Worm (Caenorhabditis elegans): ENCODE data around the gene C01G5.4.

C01G5.4 gene

ce11 chrIV:6529832-6530231 is 1.7 kb upstream of the C01G5.4 start:
- TF ChIP-seq ztf-11 (tag; optimal IDR thresholded peaks at IDR 0.05), result no peak

ce11 chrIV:6535908-6536307 is 4.4 kb downstream of the C01G5.4 start, which contains the start of gene C01G5.3:
C01G5.3 (plus strand) TSS chrIV:6536208.
- no peak for TF ChIP-seq drap-1 (GFP tag; optimal IDR thresholded peaks at IDR 0.05)
- TF ChIP-seq ham-2 (GFP tag; optimal IDR thresholded peaks at IDR 0.05), result no peak
- TF ChIP-seq zip-8 (tag; optimal IDR thresholded peaks at IDR 0.05), result no peak
- no peak for TF ChIP-seq snpc-4 (tag; optimal IDR thresholded peaks at IDR 0.05)
- no peak for TF ChIP-seq unc-39 (tag; optimal IDR thresholded peaks at IDR 0.05)
- no peak for TF ChIP-seq lin-13 (tag; optimal IDR thresholded peaks at IDR 0.05)
- TF ChIP-seq elt-3 (tag; optimal IDR thresholded peaks at IDR 0.05), result no peak
- TF ChIP-seq mep-1 (tag; optimal IDR thresholded peaks at IDR 0.05), result no peak

- TF ChIP-seq drap-1 (GFP tag; optimal IDR thresholded peaks at IDR 0.05) (no peak), blmp-1 (tag; optimal IDR thresholded peaks at IDR 0.05) (no peak), lin-13 (tag; optimal IDR thresholded peaks at IDR 0.05) (no peak), ceh-43 (GFP tag; optimal IDR thresholded peaks at IDR 0.05) (no peak), elt-3 (tag; optimal IDR thresholded peaks at IDR 0.05) (no peak), ham-2 (GFP tag; optimal IDR thresholded peaks at IDR 0.05) (no peak), M03D4.4 (tag; optimal IDR thresholded peaks at IDR 0.05) (no peak)
Observed at ce11 chrIV:6541435-6541834, 9.9 kb downstream of the C01G5.4 start, which contains the start of gene C01G5.25. C01G5.25 (plus strand) TSS chrIV:6541684.

ce11 chrIV:6542962-6543361 is 11.4 kb downstream of the C01G5.4 start:
- no peak for TF ChIP-seq zip-8 (tag; optimal IDR thresholded peaks at IDR 0.05)
- TF ChIP-seq unc-120 (tag; optimal IDR thresholded peaks at IDR 0.05; ENCODE audit: poor library complexity, severe bottlenecking), result no peak
- no peak for TF ChIP-seq unc-62 (GFP tag; optimal IDR thresholded peaks at IDR 0.05)
- no peak for TF ChIP-seq lsy-2 (tag; optimal IDR thresholded peaks at IDR 0.05)
- peak; percentile 92 for TF ChIP-seq ces-1 (GFP tag; optimal IDR thresholded peaks at IDR 0.05)

ce11 chrIV:6547397-6547796 is 15.8 kb downstream of the C01G5.4 start:
- TF ChIP-seq mep-1 (tag; optimal IDR thresholded peaks at IDR 0.05) (no peak), ces-1 (GFP tag; optimal IDR thresholded peaks at IDR 0.05) (peak; percentile 74)

ce11 chrIV:6548609-6549008 is 17.1 kb downstream of the C01G5.4 start, which contains the start of gene fan-1:
fan-1 (plus strand) TSS chrIV:6548686.
- TF ChIP-seq pha-4 (tag; optimal IDR thresholded peaks at IDR 0.05), result peak; percentile 9
- no peak for TF ChIP-seq ceh-83 (GFP tag; optimal IDR thresholded peaks at IDR 0.05)
- no peak for TF ChIP-seq bed-3 (GFP tag; optimal IDR thresholded peaks at IDR 0.05)
- TF ChIP-seq tbx-8 (GFP tag; optimal IDR thresholded peaks at IDR 0.05), result no peak
- TF ChIP-seq ceh-39 (tag; optimal IDR thresholded peaks at IDR 0.05), result no peak
- no peak for TF ChIP-seq nhr-28 (tag; optimal IDR thresholded peaks at IDR 0.05)
- no peak for TF ChIP-seq nhr-76 (tag; optimal IDR thresholded peaks at IDR 0.05)
- no peak for TF ChIP-seq zip-8 (tag; optimal IDR thresholded peaks at IDR 0.05)
- TF ChIP-seq nhr-2 (tag; optimal IDR thresholded peaks at IDR 0.05), result no peak
- TF ChIP-seq elt-1 (tag; optimal IDR thresholded peaks at IDR 0.05; ENCODE audit: borderline replicate concordance, insufficient read depth), result peak; percentile 14
- no peak for TF ChIP-seq hlh-1 (tag; optimal IDR thresholded peaks at IDR 0.05)
- TF ChIP-seq mab-5 (tag; optimal IDR thresholded peaks at IDR 0.05), result no peak
- no peak for TF ChIP-seq sptf-1 (tag; optimal IDR thresholded peaks at IDR 0.05)
- TF ChIP-seq lsy-2 (tag; optimal IDR thresholded peaks at IDR 0.05), result no peak
- TF ChIP-seq mls-2 (tag; optimal IDR thresholded peaks at IDR 0.05), result no peak
- no peak for TF ChIP-seq ztf-11 (tag; optimal IDR thresholded peaks at IDR 0.05)
- no peak for TF ChIP-seq M03D4.4 (tag; optimal IDR thresholded peaks at IDR 0.05)
- peak; percentile 28 for TF ChIP-seq nhr-237 (tag; optimal IDR thresholded peaks at IDR 0.05)
- no peak for TF ChIP-seq nhr-12 (tag; optimal IDR thresholded peaks at IDR 0.05)
- no peak for TF ChIP-seq unc-120 (tag; optimal IDR thresholded peaks at IDR 0.05; ENCODE audit: poor library complexity, severe bottlenecking)
- no peak for TF ChIP-seq ham-2 (GFP tag; optimal IDR thresholded peaks at IDR 0.05)
- TF ChIP-seq flh-1 (GFP tag; optimal IDR thresholded peaks at IDR 0.05), result no peak
- TF ChIP-seq unc-62 (GFP tag; optimal IDR thresholded peaks at IDR 0.05), result no peak
- TF ChIP-seq cnd-1 (tag; optimal IDR thresholded peaks at IDR 0.05), result no peak
- peak; percentile 50 for TF ChIP-seq ces-1 (GFP tag; optimal IDR thresholded peaks at IDR 0.05)
- peak; percentile 36 for TF ChIP-seq mep-1 (tag; optimal IDR thresholded peaks at IDR 0.05)
- no peak for TF ChIP-seq snpc-4 (tag; optimal IDR thresholded peaks at IDR 0.05)
- no peak for TF ChIP-seq lin-32 (GFP tag; optimal IDR thresholded peaks at IDR 0.05)
- TF ChIP-seq unc-39 (tag; optimal IDR thresholded peaks at IDR 0.05), result no peak
- TF ChIP-seq ceh-43 (GFP tag; optimal IDR thresholded peaks at IDR 0.05), result no peak
- no peak for TF ChIP-seq elt-3 (tag; optimal IDR thresholded peaks at IDR 0.05)

Measured in whole organism, mixed stage, embryonic.